Fruit fly (Drosophila melanogaster) whole organism, pupa: ENCODE results near the gene CG31776.

Source experiments
- CG10348 ChIP-seq: fragments of 200-800 bp; sonication (Bioruptor generic); IDR thresholded peaks from 2 replicates; pipeline ENCODE4 v1.3.6; 2022; ENCODE audit warnings: missing biosample characterization, missing genetic modification characterization
- CG12605 ChIP-seq: fragments of 200-800 bp; sonication (Bioruptor generic); IDR thresholded peaks from 2 replicates; pipeline ENCODE4 v1.3.6; 2022; ENCODE audit warnings: missing biosample characterization, missing genetic modification characterization
- CG13204 ChIP-seq: fragments of 200-800 bp; sonication (Bioruptor generic); optimal IDR thresholded peaks from 2 replicates; lab custom pipeline; 2018; ENCODE audit warnings: missing biosample characterization, mild to moderate bottlenecking, missing genetic modification characterization, moderate library complexity
- CG14655 ChIP-seq: fragments of 200-800 bp; sonication (Bioruptor generic); optimal IDR thresholded peaks from 3 replicates; lab custom pipeline; 2017; ENCODE audit warnings: mild to moderate bottlenecking, missing biosample characterization, missing genetic modification reagents, missing genetic modification characterization
- CG15710 ChIP-seq: fragments of 200-800 bp; sonication (Bioruptor generic); optimal IDR thresholded peaks from 2 replicates; lab custom pipeline; 2018; ENCODE audit warnings: missing biosample characterization, mild to moderate bottlenecking, missing genetic modification characterization, moderate library complexity
- CG17806 ChIP-seq: fragments of 200-800 bp; sonication (Bioruptor generic); optimal IDR thresholded peaks from 2 replicates; lab custom pipeline; 2018; ENCODE audit warnings: missing biosample characterization, mild to moderate bottlenecking, missing genetic modification characterization, moderate library complexity
- CG32121 ChIP-seq: fragments of 200-800 bp; sonication (Bioruptor generic); IDR thresholded peaks from 2 replicates; pipeline ENCODE4 v1.3.6; 2022; ENCODE audit warnings: missing biosample characterization, missing genetic modification characterization
- CG34367 ChIP-seq: fragments of 200-800 bp; sonication (Bioruptor generic); optimal IDR thresholded peaks from 2 replicates; lab custom pipeline; 2018; ENCODE audit warnings: missing biosample characterization, mild to moderate bottlenecking, missing genetic modification characterization
- CG4496 ChIP-seq: fragments of 200-800 bp; sonication (Bioruptor generic); IDR thresholded peaks from 3 replicates; pipeline ENCODE4 v1.3.6; 2022; ENCODE audit warnings: missing biosample characterization, missing genetic modification characterization
- CG8159 ChIP-seq: fragments of 200-800 bp; sonication (Bioruptor generic); optimal IDR thresholded peaks from 3 replicates; lab custom pipeline; 2018; ENCODE audit warnings: missing biosample characterization, mild to moderate bottlenecking, missing genetic modification characterization, moderate library complexity
- CG8301 ChIP-seq: fragments of 200-800 bp; sonication (Bioruptor generic); optimal IDR thresholded peaks from 2 replicates; lab custom pipeline; 2018; ENCODE audit warnings: missing biosample characterization, mild to moderate bottlenecking, missing genetic modification characterization
- CG9948 ChIP-seq: fragments of 200-800 bp; sonication (Bioruptor generic); optimal IDR thresholded peaks from 2 replicates; lab custom pipeline; 2018; ENCODE audit warnings: missing biosample characterization, mild to moderate bottlenecking, missing genetic modification characterization, moderate library complexity
- D1 ChIP-seq: fragments of 200-800 bp; sonication (Bioruptor generic); optimal IDR thresholded peaks from 2 replicates; lab custom pipeline; 2018; ENCODE audit warnings: missing biosample characterization, mild to moderate bottlenecking, missing genetic modification characterization, moderate library complexity
- EcR ChIP-seq: fragments of 200-800 bp; sonication (Bioruptor generic); optimal IDR thresholded peaks from 3 replicates; lab custom pipeline; 2019; ENCODE audit warnings: missing biosample characterization, missing genetic modification characterization, mild to moderate bottlenecking, moderate library complexity, missing genetic modification reagents
- Ets98B ChIP-seq: fragments of 200-800 bp; sonication (Bioruptor generic); IDR thresholded peaks from 2 replicates; pipeline ENCODE4 v1.3.6; 2022; ENCODE audit warnings: missing biosample characterization, missing genetic modification characterization
- Pif1A ChIP-seq: fragments of 200-800 bp; sonication (Bioruptor generic); optimal IDR thresholded peaks from 3 replicates; lab custom pipeline; 2016; ENCODE audit warnings: missing biosample characterization, missing genetic modification characterization
- Pif1B ChIP-seq: fragments of 200-800 bp; sonication (Bioruptor generic); optimal IDR thresholded peaks from 3 replicates; lab custom pipeline; 2016; ENCODE audit warnings: missing biosample characterization, missing genetic modification characterization
- Snoo ChIP-seq: fragments of 200-800 bp; sonication (Bioruptor generic); optimal IDR thresholded peaks from 3 replicates; lab custom pipeline; 2017; ENCODE audit warnings: missing biosample characterization, mild to moderate bottlenecking, missing genetic modification characterization, inconsistent platforms
- fd96Ca ChIP-seq: fragments of 200-800 bp; sonication (Bioruptor generic); IDR thresholded peaks from 3 replicates; pipeline ENCODE4 v1.3.6; 2022; ENCODE audit warnings: missing biosample characterization, missing genetic modification characterization
- gl ChIP-seq: fragments of 200-800 bp; sonication (Bioruptor generic); optimal IDR thresholded peaks from 2 replicates; lab custom pipeline; 2018; ENCODE audit warnings: missing biosample characterization, mild to moderate bottlenecking, missing genetic modification characterization
- rn ChIP-seq: fragments of 200-800 bp; sonication (Bioruptor generic); IDR thresholded peaks from 2 replicates; pipeline ENCODE4 v1.3.6; 2022; ENCODE audit warnings: missing biosample characterization, missing genetic modification characterization

The CG31776 gene

DNA sequence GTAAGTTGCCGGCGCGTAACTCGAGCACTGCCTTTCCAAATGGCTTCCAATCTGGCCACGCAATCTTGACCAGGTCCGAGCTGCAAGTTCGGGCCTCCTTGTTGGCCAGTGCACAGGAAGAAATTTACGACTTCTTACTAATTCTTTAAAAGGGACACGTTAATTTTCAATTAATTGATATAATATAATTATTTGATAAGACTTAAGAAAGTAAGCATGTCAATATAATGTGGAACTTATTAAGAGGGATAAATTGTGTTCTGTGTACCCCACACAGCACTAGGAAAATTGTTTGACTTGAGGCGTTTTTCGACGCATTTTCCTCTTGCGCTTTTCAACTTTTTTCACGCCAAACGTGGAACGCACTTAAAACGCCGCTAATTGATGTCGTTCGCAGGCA is 15.5 kb downstream of the CG31776 start:
- TF ChIP-seq CG13204 = no peak
- peak; percentile 7; the same call in 1 of the 2 replicates for TF ChIP-seq Ets98B (GFP tag; lab: Robert Waterston, UW)
- no peak for TF ChIP-seq CG15710
- no peak for TF ChIP-seq rn (GFP tag; lab: Robert Waterston, UW)
- TF ChIP-seq CG8301 (tag; lab: Kevin White, UChicago) = peak; percentile 40
- TF ChIP-seq CG4496 (GFP tag; lab: Robert Waterston, UW) = 0 out of 3 replicates have a peak, but pooled peaks have one; percentile 41
- TF ChIP-seq CG34367 (tag; lab: Kevin White, UChicago) = no peak
- no peak for TF ChIP-seq Pif1A
- TF ChIP-seq CG14655 (GFP tag; lab: Kevin White, UChicago) = peak; percentile 44
- TF ChIP-seq CG8159 (tag; lab: Kevin White, UChicago) = no peak
- no peak for TF ChIP-seq gl (tag; lab: Kevin White, UChicago)
- TF ChIP-seq CG32121 (GFP tag; lab: Robert Waterston, UW) = 0 out of 2 replicates have a peak, but pooled peaks have one; percentile 9
- TF ChIP-seq CG12605 = peak; percentile 53; the same call in 1 of the 2 replicates
- no peak for TF ChIP-seq CG17806 (tag; lab: Kevin White, UChicago)
- TF ChIP-seq fd96Ca (GFP tag; lab: Robert Waterston, UW) = 0 out of 3 replicates have a peak, but pooled peaks have one; percentile 27
- no peak for TF ChIP-seq Snoo (tag; lab: Kevin White, UChicago)
- no peak for TF ChIP-seq Pif1B
- TF ChIP-seq D1 (tag; lab: Kevin White, UChicago) = no peak
- TF ChIP-seq, all 21 proteins: peak for 7

- TF ChIP-seq CG14655 (GFP tag; lab: Kevin White, UChicago) (no peak), CG8159 (tag; lab: Kevin White, UChicago) (no peak), CG34367 (tag; lab: Kevin White, UChicago) (no peak), CG10348 (GFP tag; lab: Robert Waterston, UW) (no peak), CG8301 (tag; lab: Kevin White, UChicago) (no peak), D1 (tag; lab: Kevin White, UChicago) (no peak), CG4496 (GFP tag; lab: Robert Waterston, UW) (peak; percentile 53; the same call in 2 of the 3 replicates)
Observed at dm6 chr2L:3490971-3491370, 21.0 kb downstream of the CG31776 start, which contains the start of gene CG15414. Gene CG15414, minus strand, starts transcription at chr2L:3491071.

DNA sequence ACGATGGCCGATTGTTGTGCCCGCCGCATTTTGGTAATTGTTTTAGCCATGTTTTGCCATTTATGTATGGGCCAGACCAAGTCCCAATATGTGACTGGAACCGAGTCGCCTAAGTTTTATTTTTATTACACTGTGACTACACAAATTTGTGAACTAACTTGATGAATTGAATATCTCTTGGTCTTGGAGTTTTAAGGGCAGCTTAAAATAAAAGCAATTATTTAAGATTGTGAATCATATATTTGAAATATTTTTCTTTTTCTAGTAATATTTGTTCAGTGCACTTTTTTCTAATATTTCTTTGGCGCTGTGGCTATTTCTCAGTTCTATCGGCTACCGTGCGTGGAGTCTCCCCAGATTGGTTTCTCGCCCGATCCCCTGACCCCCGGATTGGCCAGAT is 23.5 kb downstream of the CG31776 start:
- TF ChIP-seq CG9948 (tag; lab: Kevin White, UChicago) (no peak), CG32121 (GFP tag; lab: Robert Waterston, UW) (peak; percentile 48; the same call in 1 of the 2 replicates), CG10348 (GFP tag; lab: Robert Waterston, UW) (no peak), CG12605 (peak; percentile 33; the same call in 1 of the 2 replicates), CG8301 (tag; lab: Kevin White, UChicago) (peak; percentile 2), CG14655 (GFP tag; lab: Kevin White, UChicago) (no peak)

DNA sequence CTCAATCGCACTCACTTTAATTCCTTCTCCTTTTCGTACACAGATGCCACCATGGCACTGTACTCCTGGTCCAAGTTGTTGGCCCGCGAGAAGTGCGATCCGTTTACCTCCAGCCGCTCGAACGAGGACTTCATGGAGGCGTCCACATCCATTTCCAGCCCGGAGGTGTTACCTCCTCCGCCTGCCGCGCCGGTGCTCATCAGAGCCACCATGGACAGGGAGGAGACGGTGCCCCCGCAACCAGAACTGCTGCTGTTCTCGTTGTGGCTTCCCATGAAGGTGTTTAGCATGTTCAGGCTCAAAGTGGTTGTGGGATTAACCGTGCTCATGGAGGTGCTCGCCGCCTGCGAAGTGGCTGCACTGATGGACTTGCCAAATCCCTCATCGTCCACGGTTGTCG is 25.5 kb downstream of the CG31776 start:
- TF ChIP-seq CG13204 = no peak

DNA sequence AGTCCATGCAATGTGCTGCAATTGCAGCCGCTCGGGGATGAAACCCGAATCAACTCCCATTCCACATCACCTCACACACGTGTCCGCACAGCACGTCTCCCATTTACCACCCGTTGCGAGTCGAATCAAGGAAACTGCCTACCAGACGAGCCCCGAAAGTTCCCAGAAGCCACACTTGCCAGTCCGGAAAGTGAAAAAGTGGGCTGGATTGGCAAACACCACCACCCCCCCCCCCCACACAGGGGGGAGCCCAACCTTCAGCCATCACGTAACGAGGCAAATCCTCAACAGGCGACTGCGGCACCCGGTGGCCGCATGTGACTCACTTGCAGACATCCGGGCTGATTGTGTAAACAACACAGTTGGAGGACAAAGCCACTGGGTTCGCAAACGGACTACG is 34.9 kb downstream of the CG31776 start:
- TF ChIP-seq CG8159 (tag; lab: Kevin White, UChicago) (no peak), CG32121 (GFP tag; lab: Robert Waterston, UW) (no peak), CG8301 (tag; lab: Kevin White, UChicago) (no peak), CG12605 (no peak), rn (GFP tag; lab: Robert Waterston, UW) (no peak), CG17806 (tag; lab: Kevin White, UChicago) (no peak), Pif1B (no peak), EcR (GFP tag; lab: Kevin White, UChicago) (no peak)

DNA sequence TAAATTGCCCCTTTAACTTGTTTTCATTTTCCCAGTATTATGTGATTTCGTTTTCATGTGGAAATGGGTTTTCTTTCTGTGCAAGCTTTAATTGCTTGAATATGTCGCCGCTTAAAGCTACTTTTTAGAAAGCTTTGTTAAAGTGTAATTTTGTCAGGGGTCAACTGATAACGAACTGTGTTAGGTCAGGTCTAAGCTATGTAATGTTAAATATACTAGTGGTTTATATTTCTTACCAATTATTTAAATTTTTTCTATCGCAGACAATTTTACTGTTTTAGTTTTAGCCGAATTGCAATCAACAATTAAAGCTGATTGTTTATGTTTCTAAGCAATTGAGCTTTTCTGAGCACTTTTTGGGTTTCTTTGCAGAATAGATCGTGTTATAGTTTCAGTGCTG is 36.3 kb downstream of the CG31776 start:
- TF ChIP-seq CG14655 (GFP tag; lab: Kevin White, UChicago) (no peak), gl (tag; lab: Kevin White, UChicago) (no peak), Pif1B (no peak), fd96Ca (GFP tag; lab: Robert Waterston, UW) (no peak), D1 (tag; lab: Kevin White, UChicago) (no peak), CG9948 (tag; lab: Kevin White, UChicago) (no peak), Ets98B (GFP tag; lab: Robert Waterston, UW) (no peak), CG17806 (tag; lab: Kevin White, UChicago) (no peak), CG15710 (no peak), CG13204 (no peak), CG34367 (tag; lab: Kevin White, UChicago) (no peak), CG4496 (GFP tag; lab: Robert Waterston, UW) (no peak), CG8159 (tag; lab: Kevin White, UChicago) (no peak), CG12605 (no peak), Pif1A (no peak), EcR (GFP tag; lab: Kevin White, UChicago) (no peak), Snoo (tag; lab: Kevin White, UChicago) (no peak), rn (GFP tag; lab: Robert Waterston, UW) (no peak)

DNA sequence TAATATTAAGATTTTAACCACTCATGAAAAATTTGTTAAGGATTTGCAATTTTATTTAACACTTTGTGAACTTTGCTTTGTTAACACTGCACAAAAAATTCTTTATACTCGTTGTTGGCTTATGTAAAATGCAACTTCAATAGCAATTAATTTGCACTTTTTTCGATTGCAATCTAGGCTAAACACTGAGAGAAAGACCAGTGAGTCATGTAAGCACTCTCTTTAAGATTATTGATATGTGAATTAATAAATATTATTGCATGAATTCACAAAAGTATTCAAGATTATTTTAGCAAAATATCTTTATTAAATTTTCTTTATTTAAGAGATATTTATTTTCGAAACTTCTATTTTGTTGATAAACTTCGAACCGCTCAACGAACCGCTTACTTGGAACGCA is 36.8 kb downstream of the CG31776 start:
- TF ChIP-seq Ets98B (GFP tag; lab: Robert Waterston, UW) = 0 out of 2 replicates have a peak, but pooled peaks have one; percentile 36
- no peak for TF ChIP-seq fd96Ca (GFP tag; lab: Robert Waterston, UW)
